Fruit fly (Drosophila melanogaster) Kc167 (cell line): Measurements from ENCODE around the gene CG5326.

Experiments
- Myc ChIP-seq: fragments of >200 bp; optimal IDR thresholded peaks from 2 replicates; lab custom pipeline; 2017; ENCODE audit warnings: missing external identifiers
- h ChIP-seq: fragments of >200 bp; optimal IDR thresholded peaks from 3 replicates; lab custom pipeline; 2018; ENCODE audit warnings: missing external identifiers
- insv ChIP-seq: fragments of >200 bp; optimal IDR thresholded peaks from 3 replicates; lab custom pipeline; 2018; ENCODE audit warnings: missing external identifiers
- psq ChIP-seq: fragments of >200 bp; optimal IDR thresholded peaks from 2 replicates; lab custom pipeline; 2017; ENCODE audit warnings: missing external identifiers

- TF ChIP-seq insv (lab: Kevin White, UChicago): no peak
- TF ChIP-seq psq (lab: Kevin White, UChicago): no peak
- no peak for TF ChIP-seq Myc (lab: Kevin White, UChicago)
- TF ChIP-seq h (lab: Kevin White, UChicago): no peak
Measured at dm6 chr3R:22538877-22539276, 842 bp downstream of the CG5326 start.
